Fruit fly (Drosophila melanogaster): ENCODE data around the gene CG10650.

CG10650 gene

DNA sequence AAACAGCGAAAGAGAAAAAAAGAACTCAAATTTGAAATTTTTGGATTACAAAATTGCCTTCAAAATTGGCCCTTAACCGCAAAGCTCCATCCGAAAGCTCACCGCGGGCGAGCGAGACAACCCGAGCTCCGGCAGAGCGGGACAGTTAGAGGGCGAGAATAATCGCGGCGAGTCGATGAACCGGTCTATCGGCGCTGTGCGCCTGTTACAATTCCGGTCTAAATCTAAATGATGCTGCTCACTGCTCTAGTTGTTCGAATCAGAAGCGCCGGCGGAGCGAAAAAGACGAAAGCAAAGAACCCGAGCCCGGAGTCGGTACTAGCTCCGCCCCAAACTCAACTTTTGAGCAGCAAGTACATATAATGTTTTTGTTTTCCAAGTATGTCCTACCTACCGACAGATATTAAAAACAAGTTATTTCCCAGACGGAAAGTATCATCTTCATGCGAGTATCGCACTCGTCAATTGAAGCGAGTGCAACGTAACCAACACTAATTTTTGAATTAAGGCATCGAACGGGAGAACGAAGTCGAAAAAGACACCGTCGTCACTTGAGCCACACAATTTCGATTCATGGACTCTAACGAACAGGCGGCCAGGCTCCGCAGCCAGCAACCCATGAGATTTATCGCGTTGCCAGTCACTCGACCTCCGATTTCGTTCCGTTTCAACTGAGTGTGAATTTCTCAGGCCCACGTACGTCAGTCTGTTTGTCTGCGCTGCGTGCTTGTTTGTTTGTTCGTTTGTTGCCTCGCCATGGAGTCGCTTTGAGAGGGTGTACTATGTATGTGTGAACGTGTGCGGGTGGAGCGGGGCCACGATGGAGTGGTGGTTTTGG, 51.3 kb downstream of the CG10650 start (continued):
- TF ChIP-seq dm (GFP tag; optimal IDR thresholded peaks at IDR 0.05): peak; percentile 5
- TF ChIP-seq CG10543 (GFP tag; optimal IDR thresholded peaks at IDR 0.05): peak; percentile 82
- no peak for TF ChIP-seq so (GFP tag; IDR thresholded peaks at IDR 0.05)
- no peak for TF ChIP-seq Lim3 (GFP tag; IDR thresholded peaks at IDR 0.05)
- TF ChIP-seq CG7963 (GFP tag; IDR thresholded peaks at IDR 0.05; ENCODE audit: partially characterized antibody): no peak
- no peak for TF ChIP-seq da (GFP tag; optimal IDR thresholded peaks at IDR 0.05)
- TF ChIP-seq h (optimal IDR thresholded peaks at IDR 0.05): no peak
- no peak for TF ChIP-seq Awh (GFP tag; IDR thresholded peaks at IDR 0.05)
- TF ChIP-seq CG4360 (GFP tag; IDR thresholded peaks at IDR 0.05): no peak
- no peak for TF ChIP-seq bowl (GFP tag; IDR thresholded peaks at IDR 0.05)
- no peak for TF ChIP-seq Hr39 (optimal IDR thresholded peaks at IDR 0.05)
- no peak for TF ChIP-seq sim (GFP tag; IDR thresholded peaks at IDR 0.05)
- no peak for TF ChIP-seq CG11093 (GFP tag; IDR thresholded peaks at IDR 0.05)
- no peak for TF ChIP-seq hbn (GFP tag; IDR thresholded peaks at IDR 0.05; ENCODE audit: partially characterized antibody)
- TF ChIP-seq CG10979 (tag; optimal IDR thresholded peaks at IDR 0.05): no peak
- TF ChIP-seq CG32532 (GFP tag; IDR thresholded peaks at IDR 0.05): no peak
- TF ChIP-seq B-H1 (GFP tag; IDR thresholded peaks at IDR 0.05): no peak
- no peak for TF ChIP-seq MBD-R2 (GFP tag; IDR thresholded peaks at IDR 0.05)
- no peak for TF ChIP-seq CG7839 (tag; optimal IDR thresholded peaks at IDR 0.05)
- peak; percentile 21 for TF ChIP-seq CG6813 (GFP tag; optimal IDR thresholded peaks at IDR 0.05)
- peak; percentile 15 for TF ChIP-seq CG10267 (tag; optimal IDR thresholded peaks at IDR 0.05)
- no peak for TF ChIP-seq CG17912 (GFP tag; optimal IDR thresholded peaks at IDR 0.05)
- no peak for TF ChIP-seq kah (GFP tag; optimal IDR thresholded peaks at IDR 0.05)
- TF ChIP-seq Ets97D (GFP tag; optimal IDR thresholded peaks at IDR 0.05): peak; percentile 45
- peak; percentile 79 for TF ChIP-seq CG34376 (GFP tag; optimal IDR thresholded peaks at IDR 0.05)
- no peak for TF ChIP-seq CG1233 (GFP tag; optimal IDR thresholded peaks at IDR 0.05)
- no peak for TF ChIP-seq schlank (tag; optimal IDR thresholded peaks at IDR 0.05)
- TF ChIP-seq en (GFP tag; optimal IDR thresholded peaks at IDR 0.05): no peak
- no peak for TF ChIP-seq knrl (GFP tag; IDR thresholded peaks at IDR 0.05; ENCODE audit: partially characterized antibody)
- TF ChIP-seq run (tag; optimal IDR thresholded peaks at IDR 0.05): peak; percentile 39
- no peak for TF ChIP-seq fd96Cb (tag; optimal IDR thresholded peaks at IDR 0.05)
- TF ChIP-seq CkIIα-i1 (GFP tag; IDR thresholded peaks at IDR 0.05): no peak
- TF ChIP-seq CG2875 (GFP tag; optimal IDR thresholded peaks at IDR 0.05): no peak
- no peak for TF ChIP-seq CG12104 (GFP tag; optimal IDR thresholded peaks at IDR 0.05)
- TF ChIP-seq HmgD (GFP tag; optimal IDR thresholded peaks at IDR 0.05): peak; percentile 77
- TF ChIP-seq Ravus (GFP tag; IDR thresholded peaks at IDR 0.05): no peak
- TF ChIP-seq eve (GFP tag; optimal IDR thresholded peaks at IDR 0.05): no peak
- TF ChIP-seq CG2129 (GFP tag; IDR thresholded peaks at IDR 0.05; ENCODE audit: partially characterized antibody): no peak
- TF ChIP-seq tup (GFP tag; optimal IDR thresholded peaks at IDR 0.05): no peak
- TF ChIP-seq CG15696 (tag; optimal IDR thresholded peaks at IDR 0.05): no peak
- TF ChIP-seq tna (GFP tag; IDR thresholded peaks at IDR 0.05; ENCODE audit: partially characterized antibody): no peak
- no peak for TF ChIP-seq CG34224 (GFP tag; IDR thresholded peaks at IDR 0.05; ENCODE audit: partially characterized antibody)
- no peak for TF ChIP-seq dan (GFP tag; IDR thresholded peaks at IDR 0.05)
- no peak for TF ChIP-seq Hey (tag; optimal IDR thresholded peaks at IDR 0.05)
- peak; percentile 43 for TF ChIP-seq fd64A (GFP tag; optimal IDR thresholded peaks at IDR 0.05)
- peak; percentile 3 for TF ChIP-seq HHEX (GFP tag; optimal IDR thresholded peaks at IDR 0.05)
- no peak for TF ChIP-seq Nf-YA (GFP tag; IDR thresholded peaks at IDR 0.05)
- TF ChIP-seq CG14014 (GFP tag; IDR thresholded peaks at IDR 0.05): no peak
- no peak for TF ChIP-seq fru (optimal IDR thresholded peaks at IDR 0.05)
- TF ChIP-seq CG6689 (GFP tag; IDR thresholded peaks at IDR 0.05): no peak
- no peak for TF ChIP-seq Atf6 (GFP tag; IDR thresholded peaks at IDR 0.05)

Data from whole organism, embryonic.